Worm (Caenorhabditis elegans) whole organism, early embryonic: Measurements from ENCODE around the gene pigx-1.

Experiments
- B0310.2 ChIP-seq: sonication (generic microtip); optimal IDR thresholded peaks from 2 replicates; lab custom pipeline; 2016; ENCODE audit warnings: mild to moderate bottlenecking, missing genetic modification characterization, missing compliant biosample characterization
- F13C5.2 ChIP-seq: sonication (generic microtip); optimal IDR thresholded peaks from 2 replicates; lab custom pipeline; 2017; ENCODE audit warnings: mild to moderate bottlenecking, missing genetic modification characterization, inconsistent platforms, missing compliant biosample characterization
- aly-1 ChIP-seq: sonication (generic microtip); optimal IDR thresholded peaks from 2 replicates; lab custom pipeline; 2016; ENCODE audit warnings: missing genetic modification characterization, missing compliant biosample characterization
- ama-1 ChIP-seq: fragments of 150-350 bp; optimal IDR thresholded peaks from 2 replicates; lab custom pipeline; 2014
- ceh-13 ChIP-seq: fragments of 200-800 bp; sonication (Bioruptor generic); optimal IDR thresholded peaks from 2 replicates; lab custom pipeline; 2018; ENCODE audit warnings: mild to moderate bottlenecking, missing genetic modification characterization, missing compliant biosample characterization
- ceh-36 ChIP-seq: sonication (generic microtip); optimal IDR thresholded peaks from 2 replicates; lab custom pipeline; 2016; ENCODE audit warnings: missing genetic modification characterization, inconsistent platforms, missing compliant biosample characterization
- ets-7 ChIP-seq: sonication (generic microtip); optimal IDR thresholded peaks from 2 replicates; lab custom pipeline; 2016; ENCODE audit warnings: missing genotype, missing genetic modification characterization, missing compliant biosample characterization
- flt-1 ChIP-seq: fragments of 200-800 bp; sonication (Bioruptor generic); IDR thresholded peaks from 2 replicates; pipeline ENCODE4 v1.3.6; 2022; ENCODE audit warnings: missing genetic modification characterization, missing compliant biosample characterization
- hmbx-1 ChIP-seq: sonication (generic microtip); optimal IDR thresholded peaks from 2 replicates; lab custom pipeline; 2016; ENCODE audit warnings: mild to moderate bottlenecking, missing genetic modification characterization, missing compliant biosample characterization
- hmg-4 ChIP-seq: fragments of 200-800 bp; sonication (Bioruptor generic); optimal IDR thresholded peaks from 2 replicates; lab custom pipeline; 2018; ENCODE audit warnings: mild to moderate bottlenecking, missing genetic modification characterization, missing compliant biosample characterization
- hnd-1 ChIP-seq: sonication (generic microtip); optimal IDR thresholded peaks from 2 replicates; lab custom pipeline; 2016; ENCODE audit warnings: missing genetic modification characterization, missing compliant biosample characterization
- pes-1 ChIP-seq: fragments of 200-800 bp; sonication (Bioruptor generic); IDR thresholded peaks from 2 replicates; pipeline ENCODE4 v1.3.6; 2022; ENCODE audit warnings: missing genetic modification reagents, missing genetic modification characterization, missing compliant biosample characterization
- scrt-1 ChIP-seq: fragments of 200-800 bp; sonication (Bioruptor generic); IDR thresholded peaks from 2 replicates; pipeline ENCODE4 v1.3.6; 2022; ENCODE audit warnings: missing genetic modification characterization, missing compliant biosample characterization
- sea-1 ChIP-seq: fragments of 200-800 bp; sonication (Bioruptor generic); conservative IDR thresholded peaks from 2 replicates; pipeline ENCODE4 v1.3.6; 2022; ENCODE audit warnings: missing genetic modification characterization, missing compliant biosample characterization
- tbx-11 ChIP-seq: fragments of 200-800 bp; sonication (Bioruptor generic); IDR thresholded peaks from 2 replicates; pipeline ENCODE4 v1.3.6; 2022; ENCODE audit warnings: missing genetic modification characterization, missing compliant biosample characterization
- tbx-37 ChIP-seq: fragments of 200-800 bp; sonication (Bioruptor generic); conservative IDR thresholded peaks from 2 replicates; pipeline ENCODE4 v1.3.6; 2022; ENCODE audit warnings: missing genetic modification reagents, missing genetic modification characterization, missing compliant biosample characterization
- tra-4 ChIP-seq: sonication (generic microtip); optimal IDR thresholded peaks from 2 replicates; lab custom pipeline; 2017; ENCODE audit warnings: missing genetic modification characterization, missing compliant biosample characterization

Gene pigx-1

DNA sequence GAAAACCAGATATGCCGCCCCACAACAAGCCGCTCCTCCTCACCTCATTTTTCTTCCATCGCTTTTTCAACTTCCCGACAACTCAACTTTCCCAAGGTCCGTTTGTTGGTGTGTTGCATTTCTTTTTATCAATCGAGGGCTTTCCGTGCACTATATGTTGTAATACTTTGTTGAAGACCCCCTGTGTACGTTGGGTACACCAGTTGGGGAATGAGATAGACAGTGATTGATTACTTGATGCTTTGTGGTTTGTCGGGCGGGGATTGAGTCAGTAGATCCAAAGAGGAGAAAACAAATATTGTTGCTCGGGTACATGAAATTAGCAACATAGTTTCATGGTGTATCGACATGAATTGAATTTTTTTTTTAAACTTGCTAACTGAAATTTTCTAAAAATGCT lies 12.1 kb upstream of the pigx-1 start:
- no peak for TF ChIP-seq B0310.2 (tag; lab: Kevin White, UChicago)
- TF ChIP-seq hmbx-1 = no peak
- TF ChIP-seq ceh-36 (tag; lab: Kevin White, UChicago) = no peak
- TF ChIP-seq sea-1 = no peak
- TF ChIP-seq tbx-11 = no peak
- no peak for TF ChIP-seq scrt-1 (GFP tag; lab: Robert Waterston, UW)
- no peak for TF ChIP-seq tbx-37 (GFP tag; lab: Robert Waterston, UW)
- no peak for TF ChIP-seq F13C5.2 (tag; lab: Kevin White, UChicago)
- no peak for TF ChIP-seq tra-4
- TF ChIP-seq hnd-1 (tag; lab: Kevin White, UChicago) = no peak
- TF ChIP-seq aly-1 (tag; lab: Kevin White, UChicago) = no peak
- TF ChIP-seq flt-1 (GFP tag; lab: Robert Waterston, UW) = no peak
- no peak for TF ChIP-seq ama-1 (lab: Kevin White, UChicago)

DNA sequence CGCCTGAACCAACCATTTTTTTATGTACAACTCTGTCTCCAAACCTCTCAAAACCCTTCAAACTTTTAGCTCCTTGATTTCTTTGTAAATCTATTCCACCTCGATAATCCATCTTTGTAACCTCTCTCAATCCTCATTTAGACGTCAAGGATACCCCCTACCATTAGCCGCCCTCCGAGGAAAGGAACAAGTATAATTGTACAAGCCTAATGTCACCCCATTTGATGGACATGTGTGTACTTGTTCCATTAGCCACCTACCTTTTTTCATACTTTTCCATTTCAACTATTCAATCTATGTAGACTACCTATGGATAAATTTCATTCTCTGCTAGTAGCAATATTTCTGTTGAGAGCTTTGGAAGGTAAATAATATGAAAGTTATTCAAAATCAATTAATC lies 10.9 kb upstream of the pigx-1 start, which contains the start of gene C05D9.4:
C05D9.4 (plus strand) TSS at position 301 of the 400 bp plus-strand sequence.
- TF ChIP-seq F13C5.2 (tag; lab: Kevin White, UChicago) (no peak), sea-1 (no peak), hnd-1 (tag; lab: Kevin White, UChicago) (no peak), tbx-11 (no peak), ets-7 (no peak), hmbx-1 (no peak), aly-1 (tag; lab: Kevin White, UChicago) (no peak), ama-1 (lab: Kevin White, UChicago) (no peak), hmg-4 (no peak), ceh-13 (GFP tag; lab: Kevin White, UChicago) (no peak), B0310.2 (tag; lab: Kevin White, UChicago) (no peak)

- TF ChIP-seq flt-1 (GFP tag; lab: Robert Waterston, UW) (0 out of 2 replicates have a peak, but pooled peaks have one; percentile 29), sea-1 (no peak), scrt-1 (GFP tag; lab: Robert Waterston, UW) (no peak), ceh-13 (GFP tag; lab: Kevin White, UChicago) (no peak), pes-1 (no peak), tbx-37 (GFP tag; lab: Robert Waterston, UW) (no peak), hmbx-1 (no peak), ets-7 (no peak), F13C5.2 (tag; lab: Kevin White, UChicago) (peak; percentile 71), B0310.2 (tag; lab: Kevin White, UChicago) (no peak), ceh-36 (tag; lab: Kevin White, UChicago) (no peak), hmg-4 (peak; percentile 71), tra-4 (no peak)
Observed at ce11 chrX:1103702-1104262, 7.0 kb upstream of the pigx-1 start, which contains the start of gene ife-4. Gene ife-4 (plus strand): TSS chrX:1104212.

- TF ChIP-seq ceh-13 (GFP tag; lab: Kevin White, UChicago) (no peak), ets-7 (no peak), flt-1 (GFP tag; lab: Robert Waterston, UW) (no peak), hmbx-1 (no peak), F13C5.2 (tag; lab: Kevin White, UChicago) (no peak), sea-1 (no peak), ama-1 (lab: Kevin White, UChicago) (no peak), tbx-37 (GFP tag; lab: Robert Waterston, UW) (no peak), hmg-4 (no peak), aly-1 (tag; lab: Kevin White, UChicago) (no peak), tbx-11 (no peak), scrt-1 (GFP tag; lab: Robert Waterston, UW) (no peak), hnd-1 (tag; lab: Kevin White, UChicago) (no peak), tra-4 (no peak), pes-1 (no peak), ceh-36 (tag; lab: Kevin White, UChicago) (no peak), B0310.2 (tag; lab: Kevin White, UChicago) (no peak)
Observed at ce11 chrX:1094332-1094731, 2.5 kb downstream of the pigx-1 start.

ce11 chrX:1093154-1093553 lies 3.7 kb downstream of the pigx-1 start:
- TF ChIP-seq tbx-11 (no peak), hmbx-1 (no peak), sea-1 (0 out of 2 replicates have a peak, but pooled peaks have one; percentile 38), hnd-1 (tag; lab: Kevin White, UChicago) (peak; percentile 9), tbx-37 (GFP tag; lab: Robert Waterston, UW) (no peak), pes-1 (no peak), ets-7 (no peak), ceh-36 (tag; lab: Kevin White, UChicago) (no peak), scrt-1 (GFP tag; lab: Robert Waterston, UW) (no peak), B0310.2 (tag; lab: Kevin White, UChicago) (no peak), tra-4 (no peak), flt-1 (GFP tag; lab: Robert Waterston, UW) (0 out of 2 replicates have a peak, but pooled peaks have one; percentile 13), F13C5.2 (tag; lab: Kevin White, UChicago) (peak; percentile 91), hmg-4 (peak; percentile 91), ama-1 (lab: Kevin White, UChicago) (no peak), aly-1 (tag; lab: Kevin White, UChicago) (no peak), ceh-13 (GFP tag; lab: Kevin White, UChicago) (no peak)

DNA sequence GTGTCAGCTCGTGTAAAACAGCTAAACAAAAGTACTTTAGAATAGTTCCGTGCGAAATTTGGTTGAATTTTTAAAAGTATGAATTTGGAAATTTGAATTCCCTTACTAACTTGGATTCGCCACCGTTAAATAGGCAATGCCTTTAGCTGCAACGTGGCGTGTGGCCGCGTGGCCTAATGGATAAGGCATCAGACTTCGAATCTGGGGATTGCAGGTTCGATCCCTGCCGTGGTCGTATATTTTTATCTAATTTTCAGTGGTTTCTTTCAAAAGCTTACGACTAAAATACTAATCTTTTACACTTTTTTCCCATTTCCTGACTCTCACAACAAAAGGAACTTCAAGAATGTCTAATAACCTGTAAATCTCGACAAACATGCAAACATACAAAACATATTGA lies 7.1 kb downstream of the pigx-1 start:
- TF ChIP-seq tbx-11 (no peak), ama-1 (lab: Kevin White, UChicago) (no peak), tbx-37 (GFP tag; lab: Robert Waterston, UW) (no peak), scrt-1 (GFP tag; lab: Robert Waterston, UW) (no peak), hmg-4 (no peak), aly-1 (tag; lab: Kevin White, UChicago) (no peak), tra-4 (no peak), ceh-13 (GFP tag; lab: Kevin White, UChicago) (no peak), ets-7 (no peak), sea-1 (no peak), hnd-1 (tag; lab: Kevin White, UChicago) (no peak), flt-1 (GFP tag; lab: Robert Waterston, UW) (no peak), F13C5.2 (tag; lab: Kevin White, UChicago) (no peak), hmbx-1 (no peak), pes-1 (no peak), ceh-36 (tag; lab: Kevin White, UChicago) (no peak), B0310.2 (tag; lab: Kevin White, UChicago) (no peak)

DNA sequence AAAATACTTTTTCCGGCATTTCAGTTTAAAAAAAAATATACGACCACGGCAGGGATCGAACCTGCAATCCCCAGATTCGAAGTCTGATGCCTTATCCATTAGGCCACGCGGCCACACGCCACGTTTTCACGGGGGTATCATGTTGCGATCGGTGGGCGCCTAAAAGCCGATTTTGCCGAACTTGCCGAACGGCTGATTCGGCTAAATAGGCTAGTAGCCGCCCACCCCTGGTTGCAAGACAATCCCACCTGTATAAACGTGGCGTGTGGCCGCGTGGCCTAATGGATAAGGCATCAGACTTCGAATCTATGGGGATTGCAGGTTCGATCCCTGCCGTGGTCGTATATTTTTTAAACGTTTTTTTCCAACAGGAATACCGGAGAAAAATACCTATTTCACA lies 7.7 kb downstream of the pigx-1 start:
- no peak for TF ChIP-seq B0310.2 (tag; lab: Kevin White, UChicago)
- TF ChIP-seq ceh-13 (GFP tag; lab: Kevin White, UChicago) = no peak
- no peak for TF ChIP-seq tbx-11
- TF ChIP-seq scrt-1 (GFP tag; lab: Robert Waterston, UW) = no peak
- TF ChIP-seq aly-1 (tag; lab: Kevin White, UChicago) = no peak
- TF ChIP-seq ama-1 (lab: Kevin White, UChicago) = no peak
- TF ChIP-seq hnd-1 (tag; lab: Kevin White, UChicago) = no peak
- no peak for TF ChIP-seq F13C5.2 (tag; lab: Kevin White, UChicago)
- TF ChIP-seq tra-4 = no peak
- no peak for TF ChIP-seq tbx-37 (GFP tag; lab: Robert Waterston, UW)
- no peak for TF ChIP-seq pes-1
- no peak for TF ChIP-seq hmg-4
- TF ChIP-seq sea-1 = no peak
- no peak for TF ChIP-seq ceh-36 (tag; lab: Kevin White, UChicago)
